Fruit fly (Drosophila melanogaster): ENCODE data around the gene CG11262.

dm6 chr3L:13030055-13030634, 35.2 kb downstream of the CG11262 start:
- no peak for TF ChIP-seq CG1621 (tag; optimal IDR thresholded peaks at IDR 0.05)
- TF ChIP-seq CG11902 (GFP tag; optimal IDR thresholded peaks at IDR 0.05) = no peak
- TF ChIP-seq CG32006 (GFP tag; optimal IDR thresholded peaks at IDR 0.05) = peak; percentile 6
- TF ChIP-seq Sox102F (GFP tag; optimal IDR thresholded peaks at IDR 0.05) = no peak
